Worm (Caenorhabditis elegans) whole organism, L3 larva: Measurements from ENCODE around the gene rgs-1.

Experiments
- ama-1 ChIP-seq: fragments of 150-350 bp; optimal IDR thresholded peaks from 2 replicates; lab custom pipeline; 2018
- nhr-11 ChIP-seq: fragments of 150-350 bp; optimal IDR thresholded peaks from 2 replicates; lab custom pipeline; 2014; ENCODE audit warnings: missing biosample characterization, missing genetic modification characterization
- nhr-12 ChIP-seq: fragments of 150-350 bp; optimal IDR thresholded peaks from 2 replicates; lab custom pipeline; 2014; ENCODE audit warnings: missing biosample characterization, missing genetic modification characterization
- nhr-28 ChIP-seq: fragments of 150-350 bp; optimal IDR thresholded peaks from 2 replicates; lab custom pipeline; 2014; ENCODE audit warnings: missing biosample characterization, missing genetic modification characterization
- nhr-76 ChIP-seq: fragments of 150-350 bp; sonication (generic microtip); optimal IDR thresholded peaks from 5 replicates; lab custom pipeline; 2014; ENCODE audit warnings: missing biosample characterization, missing genetic modification characterization
- ztf-4 ChIP-seq: fragments of 150-350 bp; optimal IDR thresholded peaks from 2 replicates; lab custom pipeline; 2014; ENCODE audit warnings: missing biosample characterization, missing genetic modification characterization

- TF ChIP-seq nhr-28 (tag; lab: Kevin White, UChicago) (no peak), nhr-11 (tag; lab: Kevin White, UChicago) (no peak), ztf-4 (no peak), ama-1 (lab: Kevin White, UChicago) (no peak), nhr-76 (tag; lab: Kevin White, UChicago) (no peak), nhr-12 (tag; lab: Kevin White, UChicago) (no peak)
Observed at ce11 chrIII:10064140-10064539, 47.8 kb upstream of the rgs-1 start, which contains the start of gene ekl-6.
